Fruit fly (Drosophila melanogaster) whole organism, wandering third instar larva: Measurements from ENCODE around the gene CG6094.

Experiments
- CG9705 ChIP-seq: fragments of 200-800 bp; sonication (Bioruptor generic); optimal IDR thresholded peaks from 2 replicates; lab custom pipeline; 2018; ENCODE audit warnings: missing biosample characterization, mild to moderate bottlenecking, missing genetic modification characterization
- Jra ChIP-seq: sonication (Bioruptor generic); optimal IDR thresholded peaks from 2 replicates; lab custom pipeline; 2016; ENCODE audit warnings: missing biosample characterization, missing genetic modification characterization
- Sp1 ChIP-seq: fragments of 200-800 bp; sonication (Bioruptor generic); optimal IDR thresholded peaks from 3 replicates; lab custom pipeline; 2019; ENCODE audit warnings: missing biosample characterization, mild to moderate bottlenecking, missing genetic modification characterization, moderate library complexity
- br ChIP-seq: fragments of 200-800 bp; sonication (Bioruptor generic); optimal IDR thresholded peaks from 2 replicates; lab custom pipeline; 2016; ENCODE audit warnings: missing biosample characterization, missing genetic modification characterization
- fru ChIP-seq: fragments of 200-800 bp; sonication (Bioruptor generic); optimal IDR thresholded peaks from 3 replicates; lab custom pipeline; 2016; ENCODE audit warnings: missing biosample characterization, mild to moderate bottlenecking, missing genetic modification characterization

DNA sequence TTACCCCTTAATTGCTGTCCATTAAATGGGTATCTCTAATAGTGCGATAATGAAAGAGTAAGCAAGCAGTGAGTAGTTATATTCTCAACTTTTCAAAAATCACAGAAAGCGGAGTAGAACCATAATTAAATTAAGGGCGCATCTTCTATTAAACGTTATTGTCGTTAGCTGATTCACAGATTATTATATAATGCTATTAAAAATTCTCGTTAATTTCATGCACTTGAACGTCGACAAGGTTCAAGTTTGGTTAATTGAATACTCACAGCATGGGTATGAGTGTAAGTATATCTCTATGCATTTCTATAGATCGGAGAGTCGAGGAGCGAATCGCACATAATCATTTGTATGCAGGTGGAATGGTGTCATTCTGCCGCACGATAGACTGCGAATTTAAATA lies 4.0 kb downstream of the CG6094 start:
- TF ChIP-seq Sp1 (GFP tag; lab: Kevin White, UChicago): no peak
- no peak for TF ChIP-seq br (GFP tag; lab: Kevin White, UChicago)
- TF ChIP-seq CG9705 (GFP tag; lab: Kevin White, UChicago): no peak
- TF ChIP-seq fru (GFP tag; lab: Kevin White, UChicago): no peak
- no peak for TF ChIP-seq Jra
